Worm (Caenorhabditis elegans): Measurements from ENCODE around the gene F18E2.15.

DNA sequence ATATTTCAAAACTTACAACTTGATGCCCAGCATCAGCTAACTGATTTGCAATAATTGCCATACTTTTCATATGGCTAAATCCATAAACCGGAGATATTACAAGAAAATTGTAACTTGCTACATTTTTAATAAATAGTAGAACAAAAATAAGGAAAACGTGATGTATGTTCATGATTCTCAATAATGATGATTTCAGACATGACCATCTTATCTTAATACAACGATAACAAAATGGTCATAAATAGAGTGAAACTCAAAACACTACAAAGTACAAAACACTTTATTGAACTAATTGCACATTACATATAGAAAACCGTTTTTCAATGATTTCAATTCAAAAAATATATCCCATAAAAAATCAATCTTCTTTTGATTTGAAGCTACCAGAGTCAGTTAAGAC lies 31.9 kb upstream of the F18E2.15 start, which contains the start of gene ugt-5:
- TF ChIP-seq egl-27 (tag; optimal IDR thresholded peaks at IDR 0.05), result no peak
- TF ChIP-seq nhr-6 (tag; optimal IDR thresholded peaks at IDR 0.05), result no peak
- no peak for TF ChIP-seq lsy-2 (tag; optimal IDR thresholded peaks at IDR 0.05)

Data from whole organism, L2 larva.